Fruit fly (Drosophila melanogaster) whole organism, adult: ENCODE data around the gene rush.

Experiments used
- CG11617 ChIP-seq: fragments of 200-800 bp; sonication (Bioruptor generic); optimal IDR thresholded peaks from 2 replicates; lab custom pipeline; 2017; ENCODE audit warnings: mild to moderate bottlenecking, missing biosample characterization, missing genetic modification reagents, missing genetic modification characterization
- CG12768 ChIP-seq: fragments of 200-800 bp; sonication (Bioruptor generic); optimal IDR thresholded peaks from 2 replicates; lab custom pipeline; 2017; ENCODE audit warnings: missing biosample characterization, missing genetic modification characterization, mild to moderate bottlenecking, moderate library complexity, missing genetic modification reagents
- CG14711 ChIP-seq: fragments of 200-800 bp; sonication (Bioruptor generic); optimal IDR thresholded peaks from 2 replicates; lab custom pipeline; 2018; ENCODE audit warnings: missing biosample characterization, mild to moderate bottlenecking, missing genetic modification characterization, moderate library complexity
- CG1620 ChIP-seq: fragments of 200-800 bp; sonication (Bioruptor generic); optimal IDR thresholded peaks from 2 replicates; lab custom pipeline; 2016; ENCODE audit warnings: missing biosample characterization, missing genetic modification characterization
- CG33017 ChIP-seq: fragments of 200-800 bp; sonication (Bioruptor generic); optimal IDR thresholded peaks from 2 replicates; lab custom pipeline; 2018; ENCODE audit warnings: missing biosample characterization, mild to moderate bottlenecking, missing genetic modification characterization, moderate library complexity
- CG5204 ChIP-seq: fragments of 200-800 bp; sonication (Bioruptor generic); optimal IDR thresholded peaks from 2 replicates; lab custom pipeline; 2016; ENCODE audit warnings: missing biosample characterization, missing genetic modification characterization
- CG7045 ChIP-seq: fragments of 200-800 bp; sonication (Bioruptor generic); optimal IDR thresholded peaks from 2 replicates; lab custom pipeline; 2017; ENCODE audit warnings: missing biosample characterization, mild to moderate bottlenecking, missing genetic modification characterization
- CG7101 ChIP-seq: fragments of 200-800 bp; sonication (Bioruptor generic); optimal IDR thresholded peaks from 2 replicates; lab custom pipeline; 2018; ENCODE audit warnings: missing biosample characterization, mild to moderate bottlenecking, missing genetic modification characterization, moderate library complexity
- Clk ChIP-seq: fragments of 200-800 bp; sonication (Bioruptor generic); optimal IDR thresholded peaks from 2 replicates; lab custom pipeline; 2017; ENCODE audit warnings: missing biosample characterization, missing genetic modification characterization
- Crg-1 ChIP-seq: fragments of 200-800 bp; sonication (Bioruptor generic); optimal IDR thresholded peaks from 2 replicates; lab custom pipeline; 2016; ENCODE audit warnings: missing biosample characterization, missing genetic modification characterization
- Hr96 ChIP-seq: fragments of 200-800 bp; sonication (Bioruptor generic); optimal IDR thresholded peaks from 2 replicates; lab custom pipeline; 2016; ENCODE audit warnings: missing biosample characterization, missing genetic modification characterization
- Mnt ChIP-seq: fragments of 200-800 bp; sonication (Bioruptor generic); optimal IDR thresholded peaks from 2 replicates; lab custom pipeline; 2016; ENCODE audit warnings: missing biosample characterization, mild to moderate bottlenecking, missing genetic modification characterization
- bab1 ChIP-seq: fragments of 200-800 bp; sonication (Bioruptor generic); optimal IDR thresholded peaks from 3 replicates; lab custom pipeline; 2019; ENCODE audit warnings: missing biosample characterization, mild to moderate bottlenecking, missing genetic modification characterization, moderate library complexity
- cic ChIP-seq: fragments of 200-800 bp; sonication (Bioruptor generic); optimal IDR thresholded peaks from 2 replicates; lab custom pipeline; 2017; ENCODE audit warnings: missing biosample characterization, mild to moderate bottlenecking, missing genetic modification characterization, moderate library complexity
- cnc ChIP-seq, 2 experiments: fragments of >200 bp; optimal IDR thresholded peaks; 2 replicates each; lab custom pipeline; 2017
- kay ChIP-seq: fragments of 200-800 bp; sonication (Bioruptor generic); peaks from one replicate; lab custom pipeline; 2016; ENCODE audit warnings: missing biosample characterization, missing genetic modification characterization, borderline replicate concordance
- ovo ChIP-seq: fragments of 200-800 bp; sonication (Bioruptor generic); optimal IDR thresholded peaks from 2 replicates; lab custom pipeline; 2016; ENCODE audit warnings: missing biosample characterization, missing genetic modification characterization
- pad ChIP-seq: fragments of 200-800 bp; sonication (Bioruptor generic); optimal IDR thresholded peaks from 3 replicates; lab custom pipeline; 2017; ENCODE audit warnings: missing biosample characterization, missing genetic modification characterization, mild to moderate bottlenecking, moderate library complexity, missing genetic modification reagents
- tj ChIP-seq: fragments of 200-800 bp; sonication (Bioruptor generic); optimal IDR thresholded peaks from 3 replicates; lab custom pipeline; 2017; ENCODE audit warnings: missing biosample characterization, mild to moderate bottlenecking, missing genetic modification characterization, moderate library complexity
- toe ChIP-seq: fragments of 200-800 bp; sonication (Bioruptor generic); optimal IDR thresholded peaks from 2 replicates; lab custom pipeline; 2016; ENCODE audit warnings: missing biosample characterization, missing genetic modification characterization

rush gene

DNA sequence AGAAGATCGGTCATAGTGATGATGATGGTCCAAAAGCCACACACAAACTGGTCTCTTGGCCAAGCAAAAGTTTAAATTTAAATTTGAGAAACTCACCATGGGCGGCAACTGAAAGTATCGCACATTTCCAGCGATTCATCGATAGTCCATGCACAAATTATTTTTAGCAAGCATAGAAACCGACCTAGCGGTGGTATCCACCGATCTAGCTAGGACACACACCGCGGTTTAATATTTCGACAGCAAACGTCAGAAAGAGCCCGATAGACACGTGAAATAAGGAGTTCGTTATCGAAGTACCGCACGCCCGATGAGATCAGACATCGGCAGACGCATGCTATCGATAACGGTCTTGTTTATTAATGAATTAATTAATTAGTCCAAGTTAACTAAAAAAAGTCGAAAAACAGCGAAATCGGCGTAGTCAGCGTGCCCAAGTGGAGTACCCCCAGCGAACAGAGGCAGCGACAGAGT, 34.4 kb downstream of the rush start, which contains the start of gene CG14795:
CG14795 (minus strand) TSS at position 51 of the 474 bp plus-strand sequence.
- TF ChIP-seq pad (GFP tag; lab: Kevin White, UChicago): peak; percentile 23
- no peak for TF ChIP-seq toe
- TF ChIP-seq Mnt (GFP tag; lab: Kevin White, UChicago): peak; percentile 82
- no peak for TF ChIP-seq CG12768 (GFP tag; lab: Kevin White, UChicago)
- peak; percentile 15 for TF ChIP-seq CG14711 (tag; lab: Kevin White, UChicago)
- peak; percentile 83 for TF ChIP-seq bab1 (GFP tag; lab: Kevin White, UChicago)
- peak; percentile 0 for TF ChIP-seq CG1620 (GFP tag; lab: Kevin White, UChicago)
- TF ChIP-seq cnc (optimal IDR thresholded peaks at IDR 0.05; lab: Kevin White, UChicago): no peak
- TF ChIP-seq ovo: peak; percentile 7
- TF ChIP-seq cic (GFP tag; lab: Kevin White, UChicago): peak; percentile 5
- TF ChIP-seq CG7101: peak; percentile 44
- no peak for TF ChIP-seq CG33017

DNA sequence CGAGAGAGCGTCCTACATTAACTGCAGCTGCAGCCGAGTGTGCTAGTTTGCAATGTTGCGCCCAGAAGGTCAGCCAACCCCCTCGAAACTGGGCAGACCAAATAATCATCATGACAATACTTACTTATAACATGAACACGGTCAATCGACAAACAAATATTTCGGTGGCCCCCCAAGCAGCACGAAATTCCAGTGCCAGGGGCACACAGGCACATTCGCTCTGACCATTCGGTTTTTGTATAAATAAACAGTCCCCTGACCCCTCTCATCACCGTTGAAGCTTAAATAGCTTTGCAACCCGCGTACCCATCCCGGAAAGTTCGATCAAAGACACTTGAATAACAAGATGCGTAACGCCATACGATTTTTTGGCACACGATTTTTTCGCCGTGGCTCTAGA, 35.5 kb downstream of the rush start:
- TF ChIP-seq CG33017: no peak
- no peak for TF ChIP-seq tj (GFP tag; lab: Kevin White, UChicago)
- TF ChIP-seq CG7101: no peak
- TF ChIP-seq CG11617 (GFP tag; lab: Kevin White, UChicago): no peak
- TF ChIP-seq CG12768 (GFP tag; lab: Kevin White, UChicago): no peak
- no peak for TF ChIP-seq Hr96 (GFP tag; lab: Kevin White, UChicago)
- no peak for TF ChIP-seq CG5204 (GFP tag; lab: Kevin White, UChicago)

DNA sequence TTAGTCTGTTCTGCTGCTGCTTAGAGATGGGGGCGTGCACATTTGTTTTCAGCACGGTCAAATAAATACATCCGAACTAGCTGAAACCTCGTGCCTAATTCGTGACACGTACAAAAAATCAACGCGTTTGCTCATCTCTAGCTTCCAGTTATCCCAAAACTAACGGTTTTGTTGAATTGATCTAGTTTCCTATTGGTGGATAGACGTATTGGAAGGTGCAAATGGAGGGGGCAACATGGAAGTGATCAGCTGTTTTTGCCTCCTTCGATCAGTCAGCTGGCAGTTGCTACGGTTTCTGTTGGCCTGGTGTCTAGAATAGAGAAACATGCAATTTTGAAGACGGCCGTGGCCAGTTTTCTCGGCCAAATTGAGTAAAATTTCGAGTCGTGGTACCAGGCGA, 39.3 kb downstream of the rush start:
- TF ChIP-seq CG12768 (GFP tag; lab: Kevin White, UChicago) (no peak), pad (GFP tag; lab: Kevin White, UChicago) (peak; percentile 99), CG1620 (GFP tag; lab: Kevin White, UChicago) (peak; percentile 12), CG11617 (GFP tag; lab: Kevin White, UChicago) (peak; percentile 9), cnc (optimal IDR thresholded peaks at IDR 0.05; lab: Kevin White, UChicago) (no peak), CG14711 (tag; lab: Kevin White, UChicago) (no peak), CG7045 (GFP tag; lab: Kevin White, UChicago) (no peak), Clk (no peak), ovo (peak; percentile 99), cic (GFP tag; lab: Kevin White, UChicago) (no peak), tj (GFP tag; lab: Kevin White, UChicago) (no peak), CG7101 (no peak), Crg-1 (GFP tag; lab: Kevin White, UChicago) (no peak), toe (no peak), CG33017 (no peak), Mnt (GFP tag; lab: Kevin White, UChicago) (no peak), kay (GFP tag; lab: Kevin White, UChicago) (no peak), bab1 (GFP tag; lab: Kevin White, UChicago) (peak; percentile 61), CG5204 (GFP tag; lab: Kevin White, UChicago) (no peak), Hr96 (GFP tag; lab: Kevin White, UChicago) (peak; percentile 11)
